Worm (Caenorhabditis elegans): ENCODE data around the gene srd-67.

srd-67 gene

ce11 chrIII:2258863-2259262 lies 13.2 kb upstream of the srd-67 start, which contains the start of gene fbxa-43:
Gene fbxa-43 (minus strand): TSS chrIII:2258963.
- no peak for TF ChIP-seq unc-62 (GFP tag; optimal IDR thresholded peaks at IDR 0.05)

- no peak for TF ChIP-seq unc-62 (GFP tag; optimal IDR thresholded peaks at IDR 0.05)
Measured at ce11 chrIII:2255522-2255921, 9.9 kb upstream of the srd-67 start, which contains the start of gene fbxa-71. Gene fbxa-71 (plus strand): TSS chrIII:2255822.

DNA sequence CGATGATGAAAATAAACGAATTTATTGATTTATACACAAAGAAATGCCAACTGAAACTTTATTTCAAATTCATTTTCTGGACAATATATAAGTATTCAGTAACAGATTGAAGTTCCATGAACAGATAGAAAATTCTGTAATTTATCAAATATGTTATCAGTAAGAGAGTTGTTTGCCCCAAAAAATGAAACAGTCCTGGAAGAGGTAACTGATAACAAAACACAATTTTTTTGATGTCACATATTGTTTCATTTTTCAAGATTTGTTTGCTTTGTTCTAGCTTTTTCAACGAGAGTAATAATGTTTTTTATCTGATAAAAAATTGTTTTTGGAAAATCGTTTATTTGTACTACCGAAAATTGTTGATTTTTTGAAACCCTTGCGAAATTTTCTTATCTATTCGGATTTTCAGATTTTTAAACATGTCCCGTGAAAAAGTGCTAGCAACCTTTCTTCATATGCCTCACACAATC lies 7.4 kb upstream of the srd-67 start, which contains the start of gene fbxa-73:
Gene fbxa-73 (plus strand): TSS at position 423 of the 473 bp plus-strand sequence.
- TF ChIP-seq unc-62 (GFP tag; optimal IDR thresholded peaks at IDR 0.05): no peak

ce11 chrIII:2251348-2251747 lies 5.7 kb upstream of the srd-67 start, which contains the start of gene fbxa-7:
Gene fbxa-7 (minus strand): TSS chrIII:2251448.
- TF ChIP-seq unc-62 (GFP tag; optimal IDR thresholded peaks at IDR 0.05): no peak

ce11 chrIII:2243617-2244016 lies 2.0 kb downstream of the srd-67 start:
- no peak for TF ChIP-seq unc-62 (GFP tag; optimal IDR thresholded peaks at IDR 0.05)

DNA sequence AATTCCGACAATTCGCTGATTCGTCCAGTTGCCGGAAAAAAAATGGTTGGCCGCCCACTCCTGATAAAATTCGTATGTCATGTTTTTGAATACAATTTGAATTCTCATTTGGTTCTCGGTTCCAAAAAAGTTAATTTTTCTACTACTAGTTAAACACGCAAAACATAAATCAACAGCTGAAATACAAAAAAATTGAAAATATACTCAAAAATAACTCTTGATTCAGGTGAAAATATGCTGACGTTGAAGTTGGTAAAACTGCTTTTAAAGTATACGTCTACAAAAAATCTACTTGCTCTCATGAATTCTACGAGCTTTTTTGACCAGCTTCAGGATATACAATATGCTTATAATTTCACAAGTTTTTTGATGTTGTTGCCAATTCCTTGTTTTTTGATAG lies 5.2 kb downstream of the srd-67 start, which contains the start of gene srz-56:
Gene srz-56 (plus strand): TSS at position 301 of the 400 bp plus-strand sequence.
- no peak for TF ChIP-seq unc-62 (GFP tag; optimal IDR thresholded peaks at IDR 0.05)

DNA sequence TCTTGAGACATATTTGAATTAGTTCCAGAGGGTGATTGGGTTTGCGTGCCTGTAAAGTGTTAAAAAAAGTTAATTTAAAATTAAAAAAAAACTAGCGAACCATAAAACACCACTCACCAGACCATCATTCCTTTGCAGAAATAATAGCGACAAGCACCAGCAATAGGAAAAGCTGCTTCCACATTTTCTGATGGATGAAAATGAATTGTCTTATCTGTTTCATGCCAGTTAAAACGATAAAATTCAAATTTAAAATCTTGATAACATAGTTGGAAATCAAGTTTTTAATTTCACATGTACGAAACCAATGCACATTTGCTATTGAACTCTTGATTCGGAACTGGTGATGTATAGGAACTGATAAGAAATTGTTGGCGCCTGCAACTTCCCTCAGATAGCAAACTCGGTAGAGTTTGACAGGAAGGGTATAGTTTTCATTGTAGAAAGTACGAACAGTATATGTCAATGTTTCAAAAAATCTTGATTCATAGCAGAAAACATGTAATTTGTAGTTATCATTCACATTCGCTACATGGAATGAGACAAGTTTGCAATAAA lies 6.0 kb downstream of the srd-67 start, which contains the start of gene C39B5.10:
Gene C39B5.10 (minus strand): TSS at position 51 of the 558 bp plus-strand sequence.
- no peak for TF ChIP-seq unc-62 (GFP tag; optimal IDR thresholded peaks at IDR 0.05)

- TF ChIP-seq unc-62 (GFP tag; optimal IDR thresholded peaks at IDR 0.05): no peak
Measured at ce11 chrIII:2234192-2234934, 11.3 kb downstream of the srd-67 start, which contains the start of gene C39B5.2. Gene C39B5.2 (plus strand): TSS chrIII:2234884.

DNA sequence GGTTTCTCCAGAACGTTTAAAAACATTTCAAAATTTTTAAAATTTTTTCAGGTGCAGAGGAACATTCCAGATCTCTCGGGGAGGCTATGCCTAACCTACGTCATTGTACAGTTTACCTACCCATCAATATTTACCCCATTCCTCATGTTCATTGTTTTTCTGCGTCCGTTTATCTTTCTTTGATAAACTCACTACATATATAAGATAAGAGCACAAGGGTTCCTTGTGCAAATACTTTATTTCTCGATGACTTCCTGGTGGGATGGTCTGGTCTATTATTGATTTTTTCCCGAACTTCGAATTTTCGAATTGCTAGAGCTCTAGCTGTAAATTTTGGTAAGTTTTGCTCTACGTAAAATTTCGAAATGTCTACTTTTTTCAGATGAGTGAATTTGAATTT lies 12.2 kb downstream of the srd-67 start:
- TF ChIP-seq unc-62 (GFP tag; optimal IDR thresholded peaks at IDR 0.05): no peak

DNA sequence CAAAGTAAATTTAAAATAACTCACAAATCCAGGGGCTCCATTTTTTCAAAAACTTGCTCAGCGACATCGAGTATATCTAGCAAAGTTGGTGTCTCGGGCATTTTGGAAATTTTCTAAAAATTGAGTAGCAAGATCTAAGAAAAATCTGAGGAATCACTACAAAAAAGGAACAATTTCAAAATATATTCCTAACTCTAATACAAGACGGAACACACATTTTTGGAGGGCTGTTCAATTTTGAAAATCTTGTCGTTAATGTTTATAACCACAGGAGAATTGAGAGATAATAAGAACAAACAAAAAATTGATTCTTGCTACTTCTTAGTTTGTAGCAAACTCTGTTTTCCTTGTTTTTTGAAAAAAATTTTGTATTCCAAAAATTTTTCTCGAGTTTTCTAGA lies 13.3 kb downstream of the srd-67 start, which contains the start of gene fbxa-47:
Gene fbxa-47 (minus strand): TSS at position 101 of the 400 bp plus-strand sequence.
- TF ChIP-seq unc-62 (GFP tag; optimal IDR thresholded peaks at IDR 0.05): no peak

ce11 chrIII:2227407-2227806 lies 18.2 kb downstream of the srd-67 start, which contains the start of gene fbxa-62:
Gene fbxa-62 (plus strand): TSS chrIII:2227707.
- no peak for TF ChIP-seq unc-62 (GFP tag; optimal IDR thresholded peaks at IDR 0.05)

- no peak for TF ChIP-seq unc-62 (GFP tag; optimal IDR thresholded peaks at IDR 0.05)
Measured at ce11 chrIII:2224478-2224877, 21.1 kb downstream of the srd-67 start, which contains the start of gene fbxa-38. Gene fbxa-38 (plus strand): TSS chrIII:2224672.

DNA sequence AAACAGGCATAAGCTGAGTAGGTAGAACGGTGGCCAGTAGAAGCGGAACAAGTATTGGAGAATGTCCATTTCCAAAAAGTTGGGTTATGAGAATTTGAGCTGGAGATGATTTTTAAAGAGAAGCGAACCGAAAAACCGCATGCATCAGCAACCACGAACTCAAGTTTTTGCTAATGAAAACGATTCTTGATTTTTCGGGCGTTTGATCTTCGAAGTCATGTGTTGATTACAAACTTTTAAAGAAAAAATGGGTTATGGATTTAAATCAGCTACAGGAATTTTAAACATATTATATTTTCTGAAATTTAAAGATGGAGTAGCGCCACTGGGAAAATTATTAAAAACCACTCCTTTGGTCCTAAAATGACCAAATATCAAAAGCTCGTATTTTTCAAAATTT lies 21.7 kb downstream of the srd-67 start, which contains the start of gene srd-65:
Gene srd-65 (minus strand): TSS at position 101 of the 400 bp plus-strand sequence.
- TF ChIP-seq unc-62 (GFP tag; optimal IDR thresholded peaks at IDR 0.05): no peak

DNA sequence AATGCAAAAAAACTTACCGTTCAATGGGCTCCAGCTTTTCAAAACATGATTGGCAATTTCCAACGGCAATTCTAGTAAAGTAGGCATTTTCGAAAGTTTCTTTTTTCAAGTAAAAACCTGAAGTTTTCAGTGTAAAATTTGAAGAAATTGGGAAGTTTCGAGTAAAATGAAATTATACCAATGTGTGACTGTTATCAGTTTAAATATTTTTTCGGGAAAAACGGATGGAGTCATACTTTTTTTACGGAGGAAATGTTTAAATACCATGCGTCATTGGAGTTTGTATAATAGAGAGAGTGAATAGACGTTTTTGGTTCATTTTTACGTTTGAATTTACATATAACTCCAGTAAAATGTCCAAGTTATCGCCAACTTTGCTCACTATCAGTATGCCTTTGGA lies 26.2 kb downstream of the srd-67 start, which contains the start of gene fbxa-12:
Gene fbxa-12 (plus strand): TSS at position 301 of the 400 bp plus-strand sequence.
- TF ChIP-seq unc-62 (GFP tag; optimal IDR thresholded peaks at IDR 0.05): no peak

- no peak for TF ChIP-seq unc-62 (GFP tag; optimal IDR thresholded peaks at IDR 0.05)
Measured at ce11 chrIII:2212343-2212742, 33.3 kb downstream of the srd-67 start.

ce11 chrIII:2211120-2211519 lies 34.5 kb downstream of the srd-67 start, which contains the start of gene C39B5.14:
Gene C39B5.14 (plus strand): TSS chrIII:2211420.
- no peak for TF ChIP-seq unc-62 (GFP tag; optimal IDR thresholded peaks at IDR 0.05)

All from whole organism, dauer.